Worm (Caenorhabditis elegans): Measurements from ENCODE around the gene W09H1.4.
A peak's percentile ranks its signal among the peaks of the same experiment; 100 is the strongest.

W09H1.4 gene

ce11 chrII:13156071-13156470 is 27.3 kb upstream of the W09H1.4 start:
- TF ChIP-seq hsf-1 (GFP tag; IDR thresholded peaks at IDR 0.05), result no peak
- TF ChIP-seq lin-54 (GFP tag; optimal IDR thresholded peaks at IDR 0.05), result peak; percentile 59
- TF ChIP-seq mcd-1 (GFP tag; IDR thresholded peaks at IDR 0.05), result peak; percentile 63
- no peak for TF ChIP-seq ztf-25 (GFP tag; IDR thresholded peaks at IDR 0.05)
- 0 out of 2 replicates have a peak, but pooled peaks have one; percentile 11 for TF ChIP-seq D2030.7 (GFP tag; IDR thresholded peaks at IDR 0.05)

ce11 chrII:13156971-13157370 is 26.4 kb upstream of the W09H1.4 start, which contains the start of the genes hpr-17 and F32A11.1:
Gene hpr-17, minus strand, starts transcription at chrII:13157047.
Gene F32A11.1, plus strand, starts transcription at chrII:13157329.
- TF ChIP-seq repo-1 (tag; optimal IDR thresholded peaks at IDR 0.05), result peak; percentile 73
- peak; percentile 36; the same call in 1 of the 2 replicates for TF ChIP-seq C06A6.2 (GFP tag; conservative IDR thresholded peaks at IDR 0.05)
- no peak for TF ChIP-seq nfya-1 (tag; optimal IDR thresholded peaks at IDR 0.05; ENCODE audit: borderline replicate concordance, insufficient read depth)
- peak; percentile 87 for TF ChIP-seq Y53G8AR.9 (GFP tag; conservative IDR thresholded peaks at IDR 0.05)
- TF ChIP-seq sea-2 (GFP tag; IDR thresholded peaks at IDR 0.05), result no peak
- no peak for TF ChIP-seq snpc-1.1 (tag; optimal IDR thresholded peaks at IDR 0.05; ENCODE audit: insufficient read depth)
- 0 out of 2 replicates have a peak, but pooled peaks have one; percentile 42 for TF ChIP-seq hmg-20 (GFP tag; IDR thresholded peaks at IDR 0.05)
- TF ChIP-seq dpl-1 (GFP tag; optimal IDR thresholded peaks at IDR 0.05), result peak; percentile 89
- TF ChIP-seq ceh-91 (GFP tag; IDR thresholded peaks at IDR 0.05), result no peak
- no peak for TF ChIP-seq mel-28 (tag; optimal IDR thresholded peaks at IDR 0.05; ENCODE audit: borderline replicate concordance)
- TF ChIP-seq nhr-120 (GFP tag; IDR thresholded peaks at IDR 0.05), result no peak
- no peak for TF ChIP-seq F37B4.10 (GFP tag; IDR thresholded peaks at IDR 0.05)
- no peak for TF ChIP-seq chd-7 (tag; optimal IDR thresholded peaks at IDR 0.05)
- TF ChIP-seq ztf-28 (GFP tag; IDR thresholded peaks at IDR 0.05), result no peak
- TF ChIP-seq cebp-1 (GFP tag; IDR thresholded peaks at IDR 0.05), result no peak
- peak; percentile 71 for TF ChIP-seq cebp-1 (tag; optimal IDR thresholded peaks at IDR 0.05)
- TF ChIP-seq gei-17 (GFP tag; optimal IDR thresholded peaks at IDR 0.05), result peak; percentile 2
- TF ChIP-seq F57A8.1 (GFP tag; optimal IDR thresholded peaks at IDR 0.05), result no peak
- no peak for TF ChIP-seq ets-4 (GFP tag; optimal IDR thresholded peaks at IDR 0.05)
- TF ChIP-seq ztf-25 (GFP tag; IDR thresholded peaks at IDR 0.05), result no peak
- no peak for TF ChIP-seq T26A5.8 (tag; optimal IDR thresholded peaks at IDR 0.05)
- no peak for TF ChIP-seq pha-4 (tag; optimal IDR thresholded peaks at IDR 0.05)
- no peak for TF ChIP-seq mes-4 (tag; optimal IDR thresholded peaks at IDR 0.05)
- TF ChIP-seq hrde-1 (tag; optimal IDR thresholded peaks at IDR 0.05; ENCODE audit: borderline replicate concordance), result no peak
- TF ChIP-seq F57C9.4 (tag; optimal IDR thresholded peaks at IDR 0.05), result no peak
- no peak for TF ChIP-seq ztf-3 (GFP tag; optimal IDR thresholded peaks at IDR 0.05)
- no peak for TF ChIP-seq fkh-3 (tag; optimal IDR thresholded peaks at IDR 0.05)
- no peak for TF ChIP-seq tbx-9 (tag; optimal IDR thresholded peaks at IDR 0.05; ENCODE audit: borderline replicate concordance)
- no peak for TF ChIP-seq dpff-1 (tag; optimal IDR thresholded peaks at IDR 0.05)
- TF ChIP-seq mxl-1 (tag; optimal IDR thresholded peaks at IDR 0.05), result no peak
- TF ChIP-seq bed-1 (GFP tag; IDR thresholded peaks at IDR 0.05), result no peak
- peak; percentile 46; the same call in 1 of the 2 replicates for TF ChIP-seq egl-44 (GFP tag; IDR thresholded peaks at IDR 0.05)
- TF ChIP-seq K11D2.4 (GFP tag; IDR thresholded peaks at IDR 0.05), result peak; percentile 80
- TF ChIP-seq aptf-3 (GFP tag; IDR thresholded peaks at IDR 0.05), result no peak
- peak; percentile 57 for TF ChIP-seq hmg-1.2 (GFP tag; IDR thresholded peaks at IDR 0.05)
- TF ChIP-seq egl-18 (GFP tag; IDR thresholded peaks at IDR 0.05), result no peak
- peak; percentile 86 for TF ChIP-seq efl-1 (GFP tag; optimal IDR thresholded peaks at IDR 0.05)
- TF ChIP-seq F22D6.2 (tag; optimal IDR thresholded peaks at IDR 0.05), result peak; percentile 35
- no peak for TF ChIP-seq rec-8 (tag; optimal IDR thresholded peaks at IDR 0.05)
- TF ChIP-seq lsl-1 (GFP tag; optimal IDR thresholded peaks at IDR 0.05), result peak; percentile 64
- peak; percentile 31; the same call in 1 of the 2 replicates for TF ChIP-seq lir-1 (GFP tag; conservative IDR thresholded peaks at IDR 0.05)
- TF ChIP-seq B0261.1 (tag; optimal IDR thresholded peaks at IDR 0.05), result no peak
- no peak for TF ChIP-seq bed-2 (GFP tag; IDR thresholded peaks at IDR 0.05)

Measured in whole organism, young adult.